Fruit fly (Drosophila melanogaster) whole organism, adult: ENCODE data around the gene CG33158.

Experiments used
- CG12768 ChIP-seq: fragments of 200-800 bp; sonication (Bioruptor generic); optimal IDR thresholded peaks from 2 replicates; lab custom pipeline; 2017; ENCODE audit warnings: missing biosample characterization, missing genetic modification characterization, mild to moderate bottlenecking, moderate library complexity, missing genetic modification reagents
- CG14711 ChIP-seq: fragments of 200-800 bp; sonication (Bioruptor generic); optimal IDR thresholded peaks from 2 replicates; lab custom pipeline; 2018; ENCODE audit warnings: missing biosample characterization, mild to moderate bottlenecking, missing genetic modification characterization, moderate library complexity
- CG1620 ChIP-seq: fragments of 200-800 bp; sonication (Bioruptor generic); optimal IDR thresholded peaks from 2 replicates; lab custom pipeline; 2016; ENCODE audit warnings: missing biosample characterization, missing genetic modification characterization
- CG5204 ChIP-seq: fragments of 200-800 bp; sonication (Bioruptor generic); optimal IDR thresholded peaks from 2 replicates; lab custom pipeline; 2016; ENCODE audit warnings: missing biosample characterization, missing genetic modification characterization
- CG7045 ChIP-seq: fragments of 200-800 bp; sonication (Bioruptor generic); optimal IDR thresholded peaks from 2 replicates; lab custom pipeline; 2017; ENCODE audit warnings: missing biosample characterization, mild to moderate bottlenecking, missing genetic modification characterization
- Crg-1 ChIP-seq: fragments of 200-800 bp; sonication (Bioruptor generic); optimal IDR thresholded peaks from 2 replicates; lab custom pipeline; 2016; ENCODE audit warnings: missing biosample characterization, missing genetic modification characterization
- Mnt ChIP-seq: fragments of 200-800 bp; sonication (Bioruptor generic); optimal IDR thresholded peaks from 2 replicates; lab custom pipeline; 2016; ENCODE audit warnings: missing biosample characterization, mild to moderate bottlenecking, missing genetic modification characterization
- cic ChIP-seq: fragments of 200-800 bp; sonication (Bioruptor generic); optimal IDR thresholded peaks from 2 replicates; lab custom pipeline; 2017; ENCODE audit warnings: missing biosample characterization, mild to moderate bottlenecking, missing genetic modification characterization, moderate library complexity
- cnc ChIP-seq, 2 experiments: fragments of >200 bp; optimal IDR thresholded peaks; 2 replicates each; lab custom pipeline; 2017
- kay ChIP-seq: fragments of 200-800 bp; sonication (Bioruptor generic); peaks from one replicate; lab custom pipeline; 2016; ENCODE audit warnings: missing biosample characterization, missing genetic modification characterization, borderline replicate concordance
- tj ChIP-seq: fragments of 200-800 bp; sonication (Bioruptor generic); optimal IDR thresholded peaks from 3 replicates; lab custom pipeline; 2017; ENCODE audit warnings: missing biosample characterization, mild to moderate bottlenecking, missing genetic modification characterization, moderate library complexity

DNA sequence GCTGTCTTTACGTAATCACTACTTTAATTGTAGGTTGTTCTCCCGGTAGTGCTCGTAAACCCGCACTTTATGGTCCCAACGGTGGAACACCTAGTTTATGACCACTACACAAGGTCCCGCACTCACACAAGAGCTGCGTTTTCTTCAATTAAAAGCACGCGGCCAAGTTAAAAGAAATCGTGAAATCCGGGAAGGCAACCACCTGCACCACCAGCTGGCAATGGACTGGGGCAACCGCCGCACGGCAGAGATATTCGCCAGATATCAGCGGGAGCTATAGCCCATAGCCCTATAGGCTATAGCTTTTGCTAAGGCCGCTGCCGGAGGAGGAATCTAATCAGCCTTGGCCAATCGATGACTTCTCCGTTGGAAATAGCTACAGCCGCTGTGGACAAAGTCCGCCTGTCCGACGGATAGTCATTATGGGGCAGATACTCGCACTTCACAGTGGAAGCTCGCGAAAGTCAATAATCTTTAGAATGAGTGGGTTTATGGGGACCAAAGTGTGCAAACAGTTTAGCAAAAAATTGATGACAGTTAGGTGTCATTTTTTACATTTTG is 35.2 kb upstream of the CG33158 start:
- TF ChIP-seq Mnt (GFP tag; lab: Kevin White, UChicago) = peak; percentile 59
- TF ChIP-seq cnc (optimal IDR thresholded peaks at IDR 0.05; lab: Kevin White, UChicago) = no peak
- peak; percentile 84 for TF ChIP-seq cic (GFP tag; lab: Kevin White, UChicago)
- no peak for TF ChIP-seq CG7045 (GFP tag; lab: Kevin White, UChicago)
- peak; percentile 39 for TF ChIP-seq CG12768 (GFP tag; lab: Kevin White, UChicago)
- TF ChIP-seq kay (GFP tag; lab: Kevin White, UChicago) = peak; percentile 70
- TF ChIP-seq tj (GFP tag; lab: Kevin White, UChicago) = no peak
- TF ChIP-seq CG5204 (GFP tag; lab: Kevin White, UChicago) = no peak
- no peak for TF ChIP-seq CG1620
- TF ChIP-seq Crg-1 (GFP tag; lab: Kevin White, UChicago) = no peak
- TF ChIP-seq CG14711 (tag; lab: Kevin White, UChicago) = no peak
